Worm (Caenorhabditis elegans): ENCODE measurements around the gene T23F11.4.

DNA sequence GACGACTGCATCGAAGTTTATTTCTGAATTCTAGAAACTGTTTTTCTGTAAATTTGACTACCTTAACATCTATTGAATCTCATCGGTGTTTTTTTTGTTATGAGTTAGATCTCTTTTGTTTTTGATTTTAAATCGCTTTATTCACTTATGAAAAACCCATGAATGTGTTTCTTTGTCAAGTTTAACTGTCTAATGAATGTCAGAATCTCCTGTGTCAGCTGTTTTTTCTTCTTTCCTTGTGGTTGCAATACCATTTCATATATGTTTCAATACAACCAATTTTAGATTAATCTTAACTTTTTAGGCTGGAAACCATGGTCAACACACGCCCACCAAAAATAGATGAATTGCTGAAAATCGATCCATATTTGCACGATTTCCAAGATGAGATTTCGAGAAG lies 29.9 kb upstream of the T23F11.4 start, which contains the start of gene T04A8.7:
- TF ChIP-seq nhr-237 (tag; optimal IDR thresholded peaks at IDR 0.05) (no peak), ztf-11 (tag; optimal IDR thresholded peaks at IDR 0.05) (no peak), unc-62 (GFP tag; optimal IDR thresholded peaks at IDR 0.05) (no peak), mep-1 (tag; optimal IDR thresholded peaks at IDR 0.05) (no peak), mab-5 (tag; optimal IDR thresholded peaks at IDR 0.05) (no peak)
